Fruit fly (Drosophila melanogaster): Measurements from ENCODE around the gene CG5664.

DNA sequence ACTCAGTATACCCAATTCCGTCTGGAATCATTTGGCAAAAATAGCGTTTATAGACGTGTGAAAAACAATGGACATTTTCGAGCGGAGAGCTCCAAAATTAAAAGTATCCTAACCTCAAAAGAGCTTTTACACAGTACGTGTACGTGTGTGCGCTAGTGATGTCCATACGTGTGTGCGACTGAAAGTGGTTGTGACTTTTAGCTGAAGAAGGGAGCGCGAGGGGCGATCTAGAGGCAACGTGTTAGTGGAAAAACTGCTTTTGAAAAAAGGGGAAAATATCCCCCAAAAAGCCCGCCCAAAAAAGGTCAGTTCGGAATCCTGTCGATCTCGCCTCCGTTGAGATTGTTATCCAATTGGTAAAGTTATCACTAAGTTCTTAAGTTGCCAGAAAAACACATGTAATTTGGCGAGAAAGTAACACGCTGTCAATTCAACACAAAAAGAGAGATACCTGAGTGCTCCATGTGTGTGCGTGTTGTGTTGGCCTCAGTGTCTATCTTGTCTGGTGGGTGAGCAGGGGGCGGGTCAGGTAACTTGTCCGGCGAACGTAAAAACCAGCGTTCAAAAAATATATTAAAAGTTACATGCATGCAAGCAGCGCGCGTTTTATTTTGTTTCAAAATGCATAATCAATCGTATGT is 7.3 kb downstream of the CG5664 start:
- TF ChIP-seq CG33213 (GFP tag; optimal IDR thresholded peaks at IDR 0.05): no peak
- no peak for TF ChIP-seq chm (GFP tag; IDR thresholded peaks at IDR 0.05)
- TF ChIP-seq CG12071 (GFP tag; optimal IDR thresholded peaks at IDR 0.05): no peak
